Fruit fly (Drosophila melanogaster) whole organism, embryonic: Measurements from ENCODE around the gene defl.

Experiments used
- ATbp ChIP-seq: fragments of 200-800 bp; sonication (Bioruptor generic); optimal IDR thresholded peaks from 2 replicates; lab custom pipeline; 2017; ENCODE audit warnings: missing biosample characterization, mild to moderate bottlenecking, missing genetic modification characterization, missing genetic modification reagents
- Atf3 ChIP-seq: fragments of 200-800 bp; sonication (Bioruptor generic); optimal IDR thresholded peaks from 3 replicates; lab custom pipeline; 2016; ENCODE audit warnings: missing biosample characterization, missing genetic modification characterization
- Awh ChIP-seq: fragments of 200-800 bp; sonication (Bioruptor generic); IDR thresholded peaks from 2 replicates; pipeline ENCODE4, ENCODE4 v1.3.6; 2022; ENCODE audit warnings: missing biosample characterization, missing genetic modification characterization
- Blimp-1 ChIP-seq: fragments of 200-800 bp; sonication (Bioruptor generic); optimal IDR thresholded peaks from 3 replicates; lab custom pipeline; 2018; ENCODE audit warnings: missing biosample characterization, missing genetic modification characterization, mild to moderate bottlenecking, moderate library complexity, missing genetic modification reagents
- Bteb2 ChIP-seq: fragments of 200-800 bp; sonication (Bioruptor generic); optimal IDR thresholded peaks from 2 replicates; lab custom pipeline; 2016; ENCODE audit warnings: missing biosample characterization, missing genetic modification characterization
- CG1024 ChIP-seq: fragments of 200-800 bp; sonication (Bioruptor generic); IDR thresholded peaks from 2 replicates; pipeline ENCODE4 v1.3.6; 2022; ENCODE audit warnings: missing biosample characterization, missing genetic modification characterization
- CG10462 ChIP-seq: fragments of 200-800 bp; sonication (Bioruptor generic); optimal IDR thresholded peaks from 2 replicates; lab custom pipeline; 2016; ENCODE audit warnings: missing biosample characterization, missing genetic modification characterization
- CG13775 ChIP-seq: fragments of 200-800 bp; sonication (Bioruptor generic); optimal IDR thresholded peaks from 3 replicates; lab custom pipeline; 2017; ENCODE audit warnings: missing biosample characterization, mild to moderate bottlenecking, missing genetic modification characterization
- CG14050 ChIP-seq: fragments of 200-800 bp; sonication (Bioruptor generic); IDR thresholded peaks from 3 replicates; pipeline ENCODE4 v1.3.6; 2022; ENCODE audit warnings: missing biosample characterization, missing genetic modification characterization
- CG14965 ChIP-seq: fragments of 200-800 bp; sonication (Bioruptor generic); optimal IDR thresholded peaks from 2 replicates; lab custom pipeline; 2016; ENCODE audit warnings: missing biosample characterization, missing genetic modification characterization, borderline replicate concordance
- CG17912 ChIP-seq: fragments of 200-800 bp; sonication (Bioruptor generic); optimal IDR thresholded peaks from 2 replicates; lab custom pipeline; 2018; ENCODE audit warnings: missing biosample characterization, mild to moderate bottlenecking, missing genetic modification characterization
- CG2199 ChIP-seq: fragments of 200-800 bp; sonication (Bioruptor generic); IDR thresholded peaks from 3 replicates; pipeline ENCODE4 v1.3.6; 2022; ENCODE audit warnings: missing biosample characterization, missing genetic modification characterization
- CG32532 ChIP-seq: fragments of 200-800 bp; sonication (Bioruptor generic); IDR thresholded peaks from 2 replicates; pipeline ENCODE4 v1.3.6; 2022; ENCODE audit warnings: missing biosample characterization, missing genetic modification characterization
- CG3726 ChIP-seq: fragments of 200-800 bp; sonication (Bioruptor generic); IDR thresholded peaks from 3 replicates; pipeline ENCODE4, ENCODE4 v1.3.6; 2022; ENCODE audit warnings: missing biosample characterization, missing genetic modification characterization
- CG4730 ChIP-seq: fragments of 200-800 bp; sonication (Bioruptor generic); IDR thresholded peaks from 2 replicates; pipeline ENCODE4 v1.3.6; 2022; ENCODE audit warnings: missing biosample characterization, missing genetic modification characterization
- CG6254 ChIP-seq: fragments of 200-800 bp; sonication (Bioruptor generic); optimal IDR thresholded peaks from 3 replicates; lab custom pipeline; 2017; ENCODE audit warnings: mild to moderate bottlenecking, missing biosample characterization, missing genetic modification reagents, missing genetic modification characterization
- CG6272 ChIP-seq: fragments of 200-800 bp; sonication (Bioruptor generic); IDR thresholded peaks from 2 replicates; pipeline ENCODE4 v1.3.6; 2022; ENCODE audit warnings: missing biosample characterization, missing genetic modification characterization
- CG6683 ChIP-seq: fragments of 200-800 bp; sonication (Bioruptor generic); optimal IDR thresholded peaks from 2 replicates; lab custom pipeline; 2017; ENCODE audit warnings: missing biosample characterization, mild to moderate bottlenecking, missing genetic modification characterization, missing genetic modification reagents
- CG6765 ChIP-seq: fragments of 200-800 bp; sonication (Bioruptor generic); optimal IDR thresholded peaks from 3 replicates; lab custom pipeline; 2017; ENCODE audit warnings: missing biosample characterization, mild to moderate bottlenecking, missing genetic modification characterization
- CG7372 ChIP-seq: fragments of 200-800 bp; sonication (Bioruptor generic); IDR thresholded peaks from 2 replicates; pipeline ENCODE4 v1.3.6; 2022; ENCODE audit warnings: missing biosample characterization, missing genetic modification characterization
- CG7556 ChIP-seq: fragments of 200-800 bp; sonication (Bioruptor generic); optimal IDR thresholded peaks from 2 replicates; lab custom pipeline; 2017; ENCODE audit warnings: missing biosample characterization, mild to moderate bottlenecking, missing genetic modification characterization
- CG7987 ChIP-seq: fragments of 200-800 bp; sonication (Bioruptor generic); optimal IDR thresholded peaks from 2 replicates; lab custom pipeline; 2018; ENCODE audit warnings: missing biosample characterization, mild to moderate bottlenecking, missing genetic modification characterization, moderate library complexity
- CG8765 ChIP-seq: fragments of 200-800 bp; sonication (Bioruptor generic); IDR thresholded peaks from 2 replicates; pipeline ENCODE4 v1.3.6; 2022; ENCODE audit warnings: missing biosample characterization, missing genetic modification characterization
- ERR ChIP-seq: fragments of 200-800 bp; sonication (Bioruptor generic); optimal IDR thresholded peaks from 2 replicates; lab custom pipeline; 2016; ENCODE audit warnings: missing biosample characterization, missing genetic modification characterization
- Ets97D ChIP-seq: fragments of 200-800 bp; sonication (Bioruptor generic); optimal IDR thresholded peaks from 3 replicates; lab custom pipeline; 2016; ENCODE audit warnings: missing biosample characterization, missing genetic modification characterization
- HLH3B ChIP-seq: fragments of 200-800 bp; sonication (Bioruptor generic); IDR thresholded peaks from 2 replicates; pipeline ENCODE4 v1.3.6; 2022; ENCODE audit warnings: missing biosample characterization, missing genetic modification characterization
- HLH54F ChIP-seq: fragments of 200-800 bp; sonication (Bioruptor generic); optimal IDR thresholded peaks from 3 replicates; lab custom pipeline; 2016; ENCODE audit warnings: missing biosample characterization, missing genetic modification characterization
- Hmr ChIP-seq: fragments of 200-800 bp; sonication (Bioruptor generic); optimal IDR thresholded peaks from 3 replicates; lab custom pipeline; 2017; ENCODE audit warnings: mild to moderate bottlenecking, missing biosample characterization, missing genetic modification reagents, missing genetic modification characterization
- Kr ChIP-seq: fragments of 200-800 bp; sonication (Bioruptor generic); optimal IDR thresholded peaks from 2 replicates; lab custom pipeline; 2017; ENCODE audit warnings: missing biosample characterization, mild to moderate bottlenecking, missing genetic modification characterization
- NFAT ChIP-seq: fragments of 200-800 bp; sonication (Bioruptor generic); IDR thresholded peaks from 2 replicates; pipeline ENCODE4 v1.3.6; 2022; ENCODE audit warnings: missing biosample characterization, missing genetic modification characterization
- Pdp1 ChIP-seq, 2 experiments: fragments of 200-800 bp; sonication (Bioruptor generic); optimal IDR thresholded peaks; 3 replicates each; lab custom pipeline; 2016; ENCODE audit warnings: missing biosample characterization in 2 of 2, missing genetic modification characterization in 2 of 2, mild to moderate bottlenecking in 1 of 2, moderate library complexity in 1 of 2
- Rfx ChIP-seq: fragments of 200-800 bp; sonication (Bioruptor generic); IDR thresholded peaks from 2 replicates; pipeline ENCODE4 v1.3.6; 2022; ENCODE audit warnings: missing biosample characterization, missing genetic modification characterization
- Six4 ChIP-seq: fragments of 200-800 bp; sonication (Bioruptor generic); optimal IDR thresholded peaks from 2 replicates; lab custom pipeline; 2016; ENCODE audit warnings: missing biosample characterization, missing genetic modification characterization
- TFAM ChIP-seq: fragments of 200-800 bp; sonication (Bioruptor generic); optimal IDR thresholded peaks from 2 replicates; lab custom pipeline; 2017; ENCODE audit warnings: missing biosample characterization, missing genetic modification characterization, inconsistent platforms
- Tbp ChIP-seq: fragments of >200 bp; optimal IDR thresholded peaks from 2 replicates; lab custom pipeline; 2018; ENCODE audit warnings: missing biosample characterization, missing genetic modification characterization
- Xrp1 ChIP-seq: fragments of 200-800 bp; sonication (Bioruptor generic); IDR thresholded peaks from 2 replicates; pipeline ENCODE4 v1.3.6; 2022; ENCODE audit warnings: missing biosample characterization, missing genetic modification characterization
- crol ChIP-seq: fragments of 200-800 bp; sonication (Bioruptor generic); IDR thresholded peaks from 2 replicates; pipeline ENCODE4 v1.3.6; 2022; ENCODE audit warnings: missing biosample characterization, missing genetic modification characterization
- da ChIP-seq: fragments of 200-800 bp; sonication (Bioruptor generic); optimal IDR thresholded peaks from 2 replicates; lab custom pipeline; 2016; ENCODE audit warnings: missing biosample characterization, missing genetic modification characterization
- dimm ChIP-seq: fragments of 200-800 bp; sonication (Bioruptor generic); IDR thresholded peaks from 2 replicates; pipeline ENCODE4 v1.3.6; 2022; ENCODE audit warnings: missing biosample characterization, missing genetic modification characterization
- ewg ChIP-seq: fragments of 200-800 bp; sonication (Bioruptor generic); optimal IDR thresholded peaks from 3 replicates; lab custom pipeline; 2017; ENCODE audit warnings: mild to moderate bottlenecking, missing biosample characterization, missing genetic modification reagents, missing genetic modification characterization
- gce ChIP-seq: fragments of 200-800 bp; sonication (Bioruptor generic); IDR thresholded peaks from 3 replicates; pipeline ENCODE4 v1.3.6; 2022; ENCODE audit warnings: missing biosample characterization, missing genetic modification characterization
- insv ChIP-seq, 2 experiments: fragments of 200-800 bp; sonication (Bioruptor generic); optimal IDR thresholded peaks; 3 replicates each; lab custom pipeline; 2016 to 2018; ENCODE audit warnings: missing biosample characterization in 2 of 2, missing genetic modification characterization in 2 of 2
- ken ChIP-seq: fragments of 200-800 bp; sonication (Bioruptor generic); IDR thresholded peaks from 3 replicates; pipeline ENCODE4 v1.3.6; 2022; ENCODE audit warnings: missing biosample characterization, missing genetic modification characterization
- otp ChIP-seq: fragments of 200-800 bp; sonication (Bioruptor generic); IDR thresholded peaks from 3 replicates; pipeline ENCODE4, ENCODE4 v1.3.6; 2022; ENCODE audit warnings: missing biosample characterization, missing genetic modification characterization
- pum ChIP-seq: fragments of 200-800 bp; sonication (Bioruptor generic); optimal IDR thresholded peaks from 2 replicates; lab custom pipeline; 2016; ENCODE audit warnings: missing biosample characterization, missing genetic modification characterization
- so ChIP-seq: fragments of 200-800 bp; sonication (Bioruptor generic); IDR thresholded peaks from 3 replicates; pipeline ENCODE4 v1.3.6; 2022; ENCODE audit warnings: missing biosample characterization, missing genetic modification characterization
- sob ChIP-seq: fragments of 200-800 bp; sonication (Bioruptor generic); IDR thresholded peaks from 2 replicates; pipeline ENCODE4 v1.3.6; 2022; ENCODE audit warnings: missing biosample characterization, missing genetic modification characterization
- tio ChIP-seq: fragments of 200-800 bp; sonication (Bioruptor generic); optimal IDR thresholded peaks from 2 replicates; lab custom pipeline; 2017; ENCODE audit warnings: missing biosample characterization, missing genetic modification characterization, inconsistent platforms
- tll ChIP-seq, 2 experiments: fragments of 200-800 bp in 1 of 2; fragments of >200 bp in 1 of 2; sonication (Bioruptor generic) in 1 of 2; optimal IDR thresholded peaks; 2 replicates each; lab custom pipeline; 2017 to 2019; ENCODE audit warnings: missing biosample characterization in 2 of 2, missing genetic modification characterization in 2 of 2, mild to moderate bottlenecking in 1 of 2, moderate library complexity in 1 of 2
- twi ChIP-seq: fragments of 200-800 bp; optimal IDR thresholded peaks from 2 replicates; lab custom pipeline; 2019; ENCODE audit warnings: missing biosample characterization, mild to moderate bottlenecking, missing genetic modification characterization, moderate library complexity
- zf30C ChIP-seq: fragments of 200-800 bp; sonication (Bioruptor generic); optimal IDR thresholded peaks from 3 replicates; lab custom pipeline; 2018; ENCODE audit warnings: missing biosample characterization, mild to moderate bottlenecking, missing genetic modification characterization

The defl gene

DNA sequence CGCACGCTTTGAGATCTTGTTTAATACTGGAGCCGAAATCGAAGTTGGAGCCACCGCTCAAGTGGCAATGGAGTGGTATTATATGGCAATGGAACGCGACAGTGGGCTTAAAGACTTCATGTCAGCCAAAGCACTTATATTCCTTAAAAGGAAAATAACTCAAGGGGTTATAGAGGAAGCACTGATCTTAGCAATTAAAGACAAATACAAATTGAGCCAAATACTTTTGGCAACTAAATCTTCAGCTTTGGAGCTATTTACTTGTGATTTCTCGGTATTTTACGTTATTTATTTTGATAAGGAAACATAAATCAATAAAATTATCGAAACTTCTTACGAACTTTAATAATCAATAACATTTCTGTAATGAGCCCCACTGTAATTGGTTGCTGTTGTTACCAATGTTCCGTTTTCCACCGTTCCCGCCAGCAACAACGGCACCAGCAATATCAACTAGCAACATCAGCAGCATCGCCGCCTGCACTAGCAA, 20.9 kb downstream of the defl start (continued):
- TF ChIP-seq CG7987 (peak; percentile 63), CG6272 (GFP tag; lab: Robert Waterston, UW) (peak; percentile 70), insv (GFP tag; optimal IDR thresholded peaks at IDR 0.05; lab: Kevin White, UChicago) (no peak), sob (GFP tag; lab: Robert Waterston, UW) (peak; percentile 86), CG7556 (GFP tag; lab: Kevin White, UChicago) (peak; percentile 92), CG6683 (peak; percentile 86), Ets97D (GFP tag; lab: Kevin White, UChicago) (no peak), Bteb2 (GFP tag; lab: Kevin White, UChicago) (peak; percentile 72), dimm (GFP tag; lab: Robert Waterston, UW) (0 out of 2 replicates have a peak, but pooled peaks have one; percentile 50), CG14050 (GFP tag; lab: Robert Waterston, UW) (peak; percentile 63), Blimp-1 (GFP tag; lab: Kevin White, UChicago) (peak; percentile 92), Awh (GFP tag; lab: Robert Waterston, UW) (peak; percentile 69; the same call in 1 of the 2 replicates), TFAM (GFP tag; lab: Kevin White, UChicago) (peak; percentile 55), ewg (GFP tag; lab: Kevin White, UChicago) (peak; percentile 66), Tbp (no peak), Xrp1 (GFP tag; lab: Robert Waterston, UW) (peak; percentile 87), so (GFP tag; lab: Robert Waterston, UW) (peak; percentile 79; the same call in 1 of the 3 replicates), pum (GFP tag; lab: Kevin White, UChicago) (peak; percentile 85), crol (no peak), Pdp1 (GFP tag; optimal IDR thresholded peaks at IDR 0.05; lab: Kevin White, UChicago) (peak; percentile 58 to 76), ken (peak; percentile 81), CG8765 (GFP tag; lab: Robert Waterston, UW) (peak; percentile 33; the same call in 1 of the 2 replicates), CG3726 (GFP tag; lab: Robert Waterston, UW) (peak; percentile 90), CG4730 (peak; percentile 88), Hmr (GFP tag; lab: Kevin White, UChicago) (peak; percentile 80), twi (tag; lab: Kevin White, UChicago) (peak; percentile 58), CG1024 (peak; percentile 44; the same call in 1 of the 2 replicates), zf30C (GFP tag; lab: Kevin White, UChicago) (no peak), NFAT (GFP tag; lab: Robert Waterston, UW) (peak; percentile 52; the same call in 1 of the 2 replicates), Rfx (GFP tag; lab: Robert Waterston, UW) (peak; percentile 85), CG6254 (GFP tag; lab: Kevin White, UChicago) (peak; percentile 92), otp (GFP tag; lab: Robert Waterston, UW) (peak; percentile 61; the same call in 1 of the 3 replicates), CG17912 (GFP tag; lab: Kevin White, UChicago) (no peak), ATbp (peak; percentile 85), da (GFP tag; lab: Kevin White, UChicago) (no peak), HLH54F (GFP tag; lab: Kevin White, UChicago) (peak; percentile 36), CG6765 (GFP tag; lab: Kevin White, UChicago) (peak; percentile 1), tio (peak; percentile 79), CG7372 (peak; percentile 86), CG10462 (GFP tag; lab: Kevin White, UChicago) (peak; percentile 40), CG32532 (GFP tag; lab: Robert Waterston, UW) (peak; percentile 78), CG14965 (no peak), Atf3 (GFP tag; lab: Kevin White, UChicago) (peak; percentile 10), CG13775 (GFP tag; lab: Kevin White, UChicago) (peak; percentile 70), ERR (no peak), Six4 (GFP tag; lab: Kevin White, UChicago) (peak; percentile 78), CG2199 (no peak), HLH3B (GFP tag; lab: Robert Waterston, UW) (peak; percentile 88), Kr (GFP tag; lab: Kevin White, UChicago) (no peak), tll (GFP tag; optimal IDR thresholded peaks at IDR 0.05; lab: Kevin White, UChicago) (no peak), gce (GFP tag; lab: Robert Waterston, UW) (peak; percentile 88)
